Worm (Caenorhabditis elegans) whole organism, mixed stage, embryonic: Measurements from ENCODE around the gene Y51B9A.9.
A peak's percentile ranks its signal among the peaks of the same experiment; 100 is the strongest.

Source experiments
- bed-3 ChIP-seq: fragments of 200-800 bp; sonication (Bioruptor generic); optimal IDR thresholded peaks from 3 replicates; lab custom pipeline; 2018; ENCODE audit warnings: mild to moderate bottlenecking, missing genetic modification characterization, moderate library complexity, missing compliant biosample characterization
- blmp-1 ChIP-seq: fragments of 150-350 bp; optimal IDR thresholded peaks from 2 replicates; lab custom pipeline; 2014; ENCODE audit warnings: missing biosample characterization, missing genetic modification characterization
- ceh-39 ChIP-seq: fragments of 150-350 bp; optimal IDR thresholded peaks from 2 replicates; lab custom pipeline; 2014; ENCODE audit warnings: missing biosample characterization, missing genetic modification characterization
- ceh-43 ChIP-seq: fragments of 200-800 bp; sonication (Bioruptor generic); optimal IDR thresholded peaks from 2 replicates; lab custom pipeline; 2018; ENCODE audit warnings: mild to moderate bottlenecking, missing genetic modification characterization, moderate library complexity, missing compliant biosample characterization
- ces-1 ChIP-seq: fragments of 150-350 bp; optimal IDR thresholded peaks from 2 replicates; lab custom pipeline; 2014; ENCODE audit warnings: missing biosample characterization, missing genetic modification reagents, missing genetic modification characterization
- cnd-1 ChIP-seq: fragments of 200-800 bp; sonication (Bioruptor generic); optimal IDR thresholded peaks from 2 replicates; lab custom pipeline; 2018; ENCODE audit warnings: mild to moderate bottlenecking, missing genetic modification characterization, missing compliant biosample characterization
- drap-1 ChIP-seq: fragments of 200-800 bp; sonication (Bioruptor generic); optimal IDR thresholded peaks from 3 replicates; lab custom pipeline; 2018; ENCODE audit warnings: mild to moderate bottlenecking, missing genetic modification characterization, missing compliant biosample characterization
- elt-1 ChIP-seq: sonication (generic microtip); optimal IDR thresholded peaks from 2 replicates; lab custom pipeline; 2017; ENCODE audit warnings: missing genetic modification characterization, mild to moderate bottlenecking, missing compliant biosample characterization, antibody characterized with exemption, moderate library complexity, borderline replicate concordance; ENCODE audit not compliant: insufficient read depth
- elt-3 ChIP-seq: fragments of 150-350 bp; optimal IDR thresholded peaks from 2 replicates; lab custom pipeline; 2014; ENCODE audit warnings: missing biosample characterization, missing genetic modification characterization
- flh-1 ChIP-seq: fragments of 200-800 bp; sonication (Bioruptor generic); optimal IDR thresholded peaks from 2 replicates; lab custom pipeline; 2018; ENCODE audit warnings: mild to moderate bottlenecking, missing genetic modification characterization, moderate library complexity, missing compliant biosample characterization
- ham-2 ChIP-seq: fragments of 200-800 bp; sonication (Bioruptor generic); optimal IDR thresholded peaks from 2 replicates; lab custom pipeline; 2018; ENCODE audit warnings: mild to moderate bottlenecking, missing genetic modification characterization, missing compliant biosample characterization
- hlh-1 ChIP-seq: fragments of 150-350 bp; optimal IDR thresholded peaks from 2 replicates; lab custom pipeline; 2014; ENCODE audit warnings: missing biosample characterization, missing genetic modification reagents, missing genetic modification characterization
- lin-13 ChIP-seq: fragments of 150-350 bp; optimal IDR thresholded peaks from 2 replicates; lab custom pipeline; 2014; ENCODE audit warnings: missing biosample characterization, missing genetic modification characterization
- lin-32 ChIP-seq: fragments of 200-800 bp; sonication (Bioruptor generic); optimal IDR thresholded peaks from 2 replicates; lab custom pipeline; 2018; ENCODE audit warnings: mild to moderate bottlenecking, missing genetic modification characterization, missing compliant biosample characterization
- lsy-2 ChIP-seq: fragments of 150-350 bp; optimal IDR thresholded peaks from 2 replicates; lab custom pipeline; 2014; ENCODE audit warnings: missing biosample characterization, missing genetic modification characterization
- mab-5 ChIP-seq: fragments of 150-350 bp; optimal IDR thresholded peaks from 2 replicates; lab custom pipeline; 2014; ENCODE audit warnings: missing biosample characterization, missing genetic modification characterization
- mep-1 ChIP-seq: fragments of 150-350 bp; optimal IDR thresholded peaks from 2 replicates; lab custom pipeline; 2017; ENCODE audit warnings: missing biosample characterization, missing genetic modification reagents, missing genetic modification characterization, inconsistent platforms
- mls-2 ChIP-seq: sonication (generic microtip); optimal IDR thresholded peaks from 2 replicates; lab custom pipeline; 2016; ENCODE audit warnings: mild to moderate bottlenecking, missing genetic modification characterization, moderate library complexity, missing compliant biosample characterization
- nhr-12 ChIP-seq: fragments of 150-350 bp; optimal IDR thresholded peaks from 2 replicates; lab custom pipeline; 2014; ENCODE audit warnings: missing biosample characterization, missing genetic modification characterization
- nhr-2 ChIP-seq: fragments of 150-350 bp; optimal IDR thresholded peaks from 2 replicates; lab custom pipeline; 2014; ENCODE audit warnings: missing biosample characterization, missing genetic modification characterization
- nhr-28 ChIP-seq: fragments of 150-350 bp; optimal IDR thresholded peaks from 2 replicates; lab custom pipeline; 2014; ENCODE audit warnings: missing biosample characterization, missing genetic modification characterization
- nhr-76 ChIP-seq: sonication (generic microtip); optimal IDR thresholded peaks from 2 replicates; lab custom pipeline; 2017; ENCODE audit warnings: missing biosample characterization, missing genetic modification characterization
- pha-4 ChIP-seq: fragments of 150-350 bp; optimal IDR thresholded peaks from 2 replicates; lab custom pipeline; 2018; ENCODE audit warnings: missing biosample characterization, missing genetic modification reagents, missing genetic modification characterization
- sem-2 ChIP-seq: fragments of 200-800 bp; sonication (Bioruptor generic); optimal IDR thresholded peaks from 2 replicates; lab custom pipeline; 2018; ENCODE audit warnings: mild to moderate bottlenecking, missing genetic modification characterization, missing compliant biosample characterization
- snpc-4 ChIP-seq: fragments of 150-350 bp; optimal IDR thresholded peaks from 2 replicates; lab custom pipeline; 2014; ENCODE audit warnings: missing biosample characterization, missing genetic modification characterization
- sptf-1 ChIP-seq: sonication (generic microtip); optimal IDR thresholded peaks from 2 replicates; lab custom pipeline; 2017; ENCODE audit warnings: mild to moderate bottlenecking, missing genetic modification characterization, moderate library complexity, missing compliant biosample characterization
- tbx-8 ChIP-seq: fragments of 200-800 bp; sonication (Bioruptor generic); optimal IDR thresholded peaks from 2 replicates; lab custom pipeline; 2018; ENCODE audit warnings: mild to moderate bottlenecking, missing genetic modification characterization, moderate library complexity, missing compliant biosample characterization
- unc-120 ChIP-seq: sonication (generic microtip); optimal IDR thresholded peaks from 2 replicates; lab custom pipeline; 2017; ENCODE audit warnings: missing genetic modification characterization, missing compliant biosample characterization; ENCODE audit not compliant: poor library complexity, severe bottlenecking
- unc-39 ChIP-seq: fragments of 150-350 bp; optimal IDR thresholded peaks from 2 replicates; lab custom pipeline; 2014; ENCODE audit warnings: missing biosample characterization, missing genetic modification characterization
- unc-62 ChIP-seq: fragments of 150-350 bp; optimal IDR thresholded peaks from 2 replicates; lab custom pipeline; 2014; ENCODE audit warnings: missing biosample characterization, missing genetic modification reagents, missing genetic modification characterization
- zip-8 ChIP-seq: fragments of 150-350 bp; optimal IDR thresholded peaks from 2 replicates; lab custom pipeline; 2014; ENCODE audit warnings: missing biosample characterization, missing genetic modification characterization

Gene Y51B9A.9

DNA sequence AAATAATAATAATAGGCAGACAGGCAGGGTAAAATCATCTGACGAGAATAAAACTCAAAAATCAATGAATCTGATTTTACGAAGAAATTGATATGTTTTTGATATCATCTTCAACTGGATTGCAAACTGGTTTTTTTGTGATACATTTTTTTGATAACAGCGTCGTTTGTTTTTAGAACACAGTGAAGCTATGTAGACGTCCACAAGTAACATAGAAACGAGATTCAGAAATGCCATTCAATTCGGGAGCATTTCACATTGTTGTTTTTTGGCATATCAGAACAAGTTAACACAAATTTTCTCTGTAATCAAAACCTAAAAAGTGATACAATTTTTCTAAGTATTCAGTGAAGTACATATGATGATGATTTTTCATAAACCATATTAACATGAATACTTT is 40.8 kb upstream of the Y51B9A.9 start, which contains the start of gene chil-13:
Gene chil-13, minus strand, starts transcription at position 101 of the 400 bp plus-strand sequence.
- TF ChIP-seq bed-3 (no peak), zip-8 (tag; lab: Kevin White, UChicago) (no peak), drap-1 (GFP tag; lab: Kevin White, UChicago) (no peak), lin-32 (GFP tag; lab: Kevin White, UChicago) (no peak), unc-62 (GFP tag; lab: Kevin White, UChicago) (no peak), lsy-2 (no peak), unc-120 (tag; lab: Kevin White, UChicago) (no peak), sem-2 (GFP tag; lab: Kevin White, UChicago) (no peak), ceh-39 (no peak), nhr-12 (tag; lab: Kevin White, UChicago) (no peak), nhr-2 (tag; lab: Kevin White, UChicago) (no peak), mep-1 (tag; lab: Kevin White, UChicago) (no peak), blmp-1 (tag; lab: Kevin White, UChicago) (no peak), nhr-76 (tag; lab: Kevin White, UChicago) (no peak), ces-1 (GFP tag; lab: Kevin White, UChicago) (no peak), tbx-8 (no peak), elt-1 (tag; lab: Kevin White, UChicago) (no peak), ham-2 (no peak), mab-5 (tag; lab: Kevin White, UChicago) (no peak)

DNA sequence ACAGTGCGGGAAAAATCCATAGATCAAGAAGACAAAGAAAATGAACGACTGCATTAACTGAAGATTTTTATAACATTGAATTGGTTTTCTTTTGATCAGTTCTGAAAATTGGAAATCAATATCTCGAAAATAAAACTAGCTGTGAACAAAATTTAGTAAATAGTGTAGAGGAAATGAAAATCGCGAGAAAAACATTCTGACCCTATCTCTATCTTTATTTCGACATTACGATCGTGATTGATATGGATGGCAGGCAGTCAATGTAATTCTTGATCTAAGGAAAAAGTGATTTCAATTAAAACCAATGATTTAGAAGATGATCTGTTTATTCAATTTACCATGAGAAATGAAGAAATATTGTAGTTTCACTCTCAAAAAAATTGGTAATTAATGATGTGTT is 38.6 kb upstream of the Y51B9A.9 start, which contains the start of gene kin-16:
Gene kin-16, minus strand, starts transcription at position 101 of the 400 bp plus-strand sequence.
- TF ChIP-seq snpc-4 (tag; lab: Kevin White, UChicago) (no peak), lin-13 (tag; lab: Kevin White, UChicago) (no peak), ham-2 (no peak), sptf-1 (tag; lab: Kevin White, UChicago) (no peak), unc-62 (GFP tag; lab: Kevin White, UChicago) (no peak), elt-3 (tag; lab: Kevin White, UChicago) (no peak), unc-39 (tag; lab: Kevin White, UChicago) (no peak), cnd-1 (no peak)

DNA sequence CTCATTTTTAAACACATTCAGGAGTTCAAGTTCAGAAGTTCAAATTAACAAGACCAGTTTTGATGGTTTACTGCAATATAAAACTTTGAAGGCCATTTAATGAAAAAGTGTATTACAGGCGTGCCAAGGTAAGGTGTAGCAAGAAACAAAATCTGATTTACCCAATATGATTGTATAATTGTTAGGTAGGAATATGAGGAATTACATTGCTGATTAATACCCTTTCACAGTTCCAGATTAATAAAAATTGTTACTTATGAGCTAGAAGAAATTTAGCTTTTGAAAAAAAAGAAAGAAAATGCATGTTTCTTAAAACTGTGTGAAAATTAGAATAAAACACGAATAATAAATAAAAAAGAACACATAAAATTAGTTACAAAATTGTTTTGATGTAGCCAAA is 36.2 kb upstream of the Y51B9A.9 start, which contains the start of gene kin-15:
Gene kin-15, minus strand, starts transcription at position 101 of the 400 bp plus-strand sequence.
- TF ChIP-seq lin-32 (GFP tag; lab: Kevin White, UChicago) (no peak), cnd-1 (no peak), snpc-4 (tag; lab: Kevin White, UChicago) (no peak), sem-2 (GFP tag; lab: Kevin White, UChicago) (no peak), pha-4 (tag; lab: Kevin White, UChicago) (no peak), drap-1 (GFP tag; lab: Kevin White, UChicago) (no peak), zip-8 (tag; lab: Kevin White, UChicago) (no peak), ces-1 (GFP tag; lab: Kevin White, UChicago) (no peak), nhr-76 (tag; lab: Kevin White, UChicago) (no peak), nhr-12 (tag; lab: Kevin White, UChicago) (no peak)

DNA sequence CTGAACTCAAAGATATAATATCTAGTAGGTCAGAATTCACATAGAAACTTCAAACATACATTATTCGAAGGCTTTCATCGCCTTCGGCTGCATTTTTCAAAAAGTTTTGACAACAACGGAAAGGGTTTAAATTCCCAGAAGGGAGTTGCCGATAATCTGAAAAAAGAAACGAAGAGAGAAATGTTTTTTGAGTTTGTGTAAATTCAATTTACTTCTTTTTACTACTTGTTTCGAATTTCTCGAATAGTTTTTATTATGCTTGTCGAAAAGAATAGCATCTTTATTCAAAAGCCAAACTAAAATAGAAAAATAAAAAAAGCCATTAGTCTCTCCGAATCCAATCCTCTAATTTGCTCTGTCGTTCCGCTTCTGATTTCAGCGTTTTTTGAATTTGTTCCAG is 33.7 kb upstream of the Y51B9A.9 start:
- TF ChIP-seq drap-1 (GFP tag; lab: Kevin White, UChicago) (no peak), ces-1 (GFP tag; lab: Kevin White, UChicago) (peak; percentile 27)

DNA sequence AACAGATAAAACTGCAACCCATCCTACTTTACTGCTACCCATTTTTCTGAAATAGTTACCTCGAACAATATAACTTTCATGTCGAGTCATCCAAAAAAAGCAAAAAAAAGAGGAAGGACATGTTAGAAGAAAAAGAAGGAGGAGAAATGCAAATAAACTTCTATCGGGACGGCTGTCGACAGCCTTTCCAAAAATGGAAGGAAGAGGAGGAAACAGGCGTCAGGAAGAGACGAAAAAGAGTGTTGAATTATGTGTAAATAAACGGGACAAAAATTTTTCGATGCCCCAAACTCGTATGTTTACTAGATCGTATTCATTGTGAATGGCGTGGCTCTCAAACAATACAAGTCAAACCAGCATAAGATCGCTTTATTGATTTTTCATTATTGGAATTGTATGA is 30.2 kb upstream of the Y51B9A.9 start, which contains the start of gene M176.5:
Gene M176.5, minus strand, starts transcription at position 101 of the 400 bp plus-strand sequence.
- TF ChIP-seq sem-2 (GFP tag; lab: Kevin White, UChicago) (no peak), nhr-28 (tag; lab: Kevin White, UChicago) (no peak), unc-39 (tag; lab: Kevin White, UChicago) (no peak), bed-3 (no peak), zip-8 (tag; lab: Kevin White, UChicago) (no peak), lsy-2 (no peak), pha-4 (tag; lab: Kevin White, UChicago) (no peak), tbx-8 (no peak), elt-1 (tag; lab: Kevin White, UChicago) (no peak), hlh-1 (tag; lab: Kevin White, UChicago) (no peak), mls-2 (no peak), nhr-12 (tag; lab: Kevin White, UChicago) (no peak), mep-1 (tag; lab: Kevin White, UChicago) (no peak), ces-1 (GFP tag; lab: Kevin White, UChicago) (no peak), mab-5 (tag; lab: Kevin White, UChicago) (no peak), flh-1 (GFP tag; lab: Kevin White, UChicago) (no peak), ceh-43 (GFP tag; lab: Kevin White, UChicago) (no peak)
- TF ChIP-seq, all 35 proteins: peak for 0
